Worm (Caenorhabditis elegans) whole organism, L1 larva: ENCODE results near the gene nlp-46.

ENCODE experiments used
- alr-1 ChIP-seq: fragments of 200-800 bp; sonication (Bioruptor generic); optimal IDR thresholded peaks from 2 replicates; lab custom pipeline; 2018; ENCODE audit warnings: borderline replicate concordance, mild to moderate bottlenecking, missing genetic modification characterization, missing compliant biosample characterization
- aly-2 ChIP-seq: fragments of 150-350 bp; optimal IDR thresholded peaks from 2 replicates; lab custom pipeline; 2014; ENCODE audit warnings: missing biosample characterization, missing genetic modification characterization
- blmp-1 ChIP-seq: fragments of 150-350 bp; optimal IDR thresholded peaks from 2 replicates; lab custom pipeline; 2014; ENCODE audit warnings: missing biosample characterization, missing genetic modification characterization
- ceh-82 ChIP-seq, 3 experiments: fragments of 150-350 bp in 1 of 3; sonication (generic microtip) in 2 of 3; optimal IDR thresholded peaks; 2 replicates each; lab custom pipeline; 2014 to 2017; ENCODE audit warnings: missing biosample characterization in 3 of 3, missing genetic modification characterization in 3 of 3
- ceh-88 ChIP-seq: fragments of 200-800 bp; sonication (Bioruptor generic); IDR thresholded peaks from 2 replicates; pipeline ENCODE4 v1.3.6; 2022; ENCODE audit warnings: missing genetic modification characterization, missing compliant biosample characterization
- dsc-1 ChIP-seq: sonication (generic microtip); optimal IDR thresholded peaks from 2 replicates; lab custom pipeline; 2016; ENCODE audit warnings: mild to moderate bottlenecking, missing genetic modification characterization, missing compliant biosample characterization
- efl-1 ChIP-seq, 4 experiments: fragments of 150-350 bp; optimal IDR thresholded peaks in 3 of 4; peaks in 1 of 4; 1 replicate in 1 of 4; 2 replicates in 3 of 4; lab custom pipeline; 2014; ENCODE audit warnings: missing biosample characterization in 2 of 4, missing genetic modification characterization in 2 of 4, missing genetic modification reagents in 2 of 4
- egl-13 ChIP-seq: sonication (generic microtip); optimal IDR thresholded peaks from 2 replicates; lab custom pipeline; 2016; ENCODE audit warnings: missing genotype, missing genetic modification reagents, missing genetic modification characterization, missing compliant biosample characterization
- elt-2 ChIP-seq: sonication (generic microtip); optimal IDR thresholded peaks from 2 replicates; lab custom pipeline; 2016; ENCODE audit warnings: missing genetic modification characterization, mild to moderate bottlenecking, inconsistent platforms, missing compliant biosample characterization, missing genetic modification reagents
- elt-3 ChIP-seq, 6 experiments: fragments of 150-350 bp in 1 of 6; sonication (generic microtip); optimal IDR thresholded peaks; 2 replicates each; lab custom pipeline; 2017 to 2018; ENCODE audit warnings: missing biosample characterization in 6 of 6, missing genetic modification characterization in 6 of 6, inconsistent platforms in 1 of 6
- fkh-10 ChIP-seq: sonication (generic microtip); optimal IDR thresholded peaks from 2 replicates; lab custom pipeline; 2017; ENCODE audit warnings: missing biosample characterization, missing genetic modification reagents, missing genetic modification characterization
- fkh-8 ChIP-seq: sonication (generic microtip); optimal IDR thresholded peaks from 2 replicates; lab custom pipeline; 2016; ENCODE audit warnings: mild to moderate bottlenecking, missing genetic modification characterization, missing compliant biosample characterization
- grh-1 ChIP-seq: fragments of 200-800 bp; sonication (Bioruptor generic); IDR thresholded peaks from 2 replicates; pipeline ENCODE4 v1.3.6; 2022; ENCODE audit warnings: missing genetic modification reagents, missing genetic modification characterization, missing compliant biosample characterization
- lin-14 ChIP-seq: fragments of 200-800 bp; sonication (Bioruptor generic); optimal IDR thresholded peaks from 2 replicates; lab custom pipeline; 2018; ENCODE audit warnings: mild to moderate bottlenecking, missing genetic modification characterization, moderate library complexity, missing compliant biosample characterization
- lin-35 ChIP-seq, 2 experiments: fragments of 150-350 bp; optimal IDR thresholded peaks; 2 replicates each; lab custom pipeline; 2014; ENCODE audit warnings: missing biosample characterization in 2 of 2, missing genetic modification characterization in 2 of 2, missing genetic modification reagents in 2 of 2
- lsy-2 ChIP-seq, 2 experiments: fragments of 150-350 bp; optimal IDR thresholded peaks; 2 replicates each; lab custom pipeline; 2014; ENCODE audit warnings: missing biosample characterization in 2 of 2, missing genetic modification characterization in 2 of 2
- mep-1 ChIP-seq: fragments of 150-350 bp; optimal IDR thresholded peaks from 2 replicates; lab custom pipeline; 2014; ENCODE audit warnings: missing biosample characterization, missing genetic modification characterization
- nhr-11 ChIP-seq: fragments of 150-350 bp; optimal IDR thresholded peaks from 2 replicates; lab custom pipeline; 2014; ENCODE audit warnings: missing biosample characterization, missing genetic modification characterization
- nhr-12 ChIP-seq: sonication (generic microtip); optimal IDR thresholded peaks from 2 replicates; lab custom pipeline; 2017; ENCODE audit warnings: missing biosample characterization, missing genetic modification characterization
- nhr-20 ChIP-seq: sonication (generic microtip); optimal IDR thresholded peaks from 2 replicates; lab custom pipeline; 2016; ENCODE audit warnings: mild to moderate bottlenecking, missing genetic modification characterization, missing compliant biosample characterization
- nhr-47 ChIP-seq: sonication (generic microtip); optimal IDR thresholded peaks from 2 replicates; lab custom pipeline; 2016; ENCODE audit warnings: mild to moderate bottlenecking, missing genetic modification characterization, moderate library complexity, missing compliant biosample characterization
- nhr-71 ChIP-seq: sonication (generic microtip); optimal IDR thresholded peaks from 2 replicates; lab custom pipeline; 2016; ENCODE audit warnings: mild to moderate bottlenecking, missing genetic modification characterization, moderate library complexity, missing compliant biosample characterization
- nhr-85 ChIP-seq: sonication (generic microtip); peaks from one replicate; lab custom pipeline; 2016; ENCODE audit warnings: missing genetic modification characterization, inconsistent platforms, missing compliant biosample characterization
- pag-3 ChIP-seq: sonication (generic microtip); optimal IDR thresholded peaks from 2 replicates; lab custom pipeline; 2017; ENCODE audit warnings: missing genetic modification characterization, mild to moderate bottlenecking, missing compliant biosample characterization, antibody characterized with exemption, borderline replicate concordance; ENCODE audit not compliant: insufficient read depth
- pax-3 ChIP-seq: fragments of 200-800 bp; sonication (Bioruptor generic); optimal IDR thresholded peaks from 2 replicates; lab custom pipeline; 2018; ENCODE audit warnings: mild to moderate bottlenecking, missing genetic modification characterization, moderate library complexity, missing compliant biosample characterization
- pqm-1 ChIP-seq: sonication (generic microtip); optimal IDR thresholded peaks from 3 replicates; lab custom pipeline; 2017; ENCODE audit warnings: missing biosample characterization, missing genetic modification characterization
- rnt-1 ChIP-seq: sonication (generic microtip); optimal IDR thresholded peaks from 2 replicates; lab custom pipeline; 2016; ENCODE audit warnings: mild to moderate bottlenecking, missing genetic modification characterization, moderate library complexity, missing compliant biosample characterization
- skn-1 ChIP-seq: fragments of 150-350 bp; optimal IDR thresholded peaks from 2 replicates; lab custom pipeline; 2014; ENCODE audit warnings: missing biosample characterization, missing genetic modification characterization
- snu-23 ChIP-seq: sonication (generic microtip); optimal IDR thresholded peaks from 2 replicates; lab custom pipeline; 2016; ENCODE audit warnings: missing genetic modification characterization, missing compliant biosample characterization
- sox-4 ChIP-seq: sonication (generic microtip); optimal IDR thresholded peaks from 2 replicates; lab custom pipeline; 2016; ENCODE audit warnings: missing genetic modification characterization, missing compliant biosample characterization
- swsn-7 ChIP-seq: sonication (generic microtip); optimal IDR thresholded peaks from 2 replicates; lab custom pipeline; 2016; ENCODE audit warnings: missing genetic modification characterization, missing compliant biosample characterization
- tbx-2 ChIP-seq: sonication (generic microtip); optimal IDR thresholded peaks from 2 replicates; lab custom pipeline; 2016; ENCODE audit warnings: missing genetic modification characterization, missing compliant biosample characterization
- unc-86 ChIP-seq: sonication (generic microtip); optimal IDR thresholded peaks from 2 replicates; lab custom pipeline; 2016; ENCODE audit warnings: missing genetic modification characterization, missing compliant biosample characterization
- xbp-1 ChIP-seq: sonication (generic microtip); optimal IDR thresholded peaks from 2 replicates; lab custom pipeline; 2016; ENCODE audit warnings: missing genetic modification characterization, missing compliant biosample characterization
- zag-1 ChIP-seq: fragments of 150-350 bp; optimal IDR thresholded peaks from 2 replicates; lab custom pipeline; 2014; ENCODE audit warnings: missing biosample characterization, missing genetic modification characterization
- zip-4 ChIP-seq: fragments of 200-800 bp; sonication (Bioruptor generic); optimal IDR thresholded peaks from 2 replicates; lab custom pipeline; 2018; ENCODE audit warnings: mild to moderate bottlenecking, missing genetic modification characterization, moderate library complexity, missing compliant biosample characterization

nlp-46 gene

ce11 chrV:12536409-12537038 is 30.4 kb upstream of the nlp-46 start:
- TF ChIP-seq blmp-1 (tag; lab: Kevin White, UChicago), result peak; percentile 54
- peak; percentile 27 for TF ChIP-seq mep-1
- peak; percentile 3 for TF ChIP-seq nhr-71 (tag; lab: Kevin White, UChicago)
- peak in 1 of 6 experiments; percentile 26 for TF ChIP-seq elt-3 (tag; optimal IDR thresholded peaks at IDR 0.05; lab: Kevin White, UChicago)
- peak; percentile 78 for TF ChIP-seq nhr-85 (tag; lab: Kevin White, UChicago)
- TF ChIP-seq lin-14, result peak; percentile 59
- no peak for TF ChIP-seq zip-4 (GFP tag; lab: Kevin White, UChicago)
- peak; percentile 21 for TF ChIP-seq snu-23 (GFP tag; lab: Kevin White, UChicago)
- peak; percentile 47 for TF ChIP-seq nhr-20 (tag; lab: Kevin White, UChicago)
- TF ChIP-seq xbp-1 (tag; lab: Kevin White, UChicago), result no peak
- TF ChIP-seq pqm-1 (tag; lab: Kevin White, UChicago), result no peak

ce11 chrV:12534941-12535340 is 28.9 kb upstream of the nlp-46 start:
- TF ChIP-seq alr-1 (tag; lab: Kevin White, UChicago) (no peak), grh-1 (GFP tag; lab: Robert Waterston, UW) (no peak), ceh-88 (GFP tag; lab: Robert Waterston, UW) (no peak)

ce11 chrV:12533635-12534150 is 27.6 kb upstream of the nlp-46 start:
- TF ChIP-seq lin-14, result peak; percentile 49
- TF ChIP-seq xbp-1 (tag; lab: Kevin White, UChicago), result no peak
- TF ChIP-seq rnt-1 (tag; lab: Kevin White, UChicago), result peak; percentile 7
- peak in 5 of 6 experiments; percentile 63 to 86 (median 80) for TF ChIP-seq elt-3 (tag; optimal IDR thresholded peaks at IDR 0.05; lab: Kevin White, UChicago)
- peak; percentile 75 for TF ChIP-seq nhr-85 (tag; lab: Kevin White, UChicago)
- no peak for TF ChIP-seq zag-1 (tag; lab: Kevin White, UChicago)
- TF ChIP-seq efl-1 (optimal IDR thresholded peaks at IDR 0.05; lab: Kevin White, UChicago), result no peak
- TF ChIP-seq efl-1 (GFP tag; optimal IDR thresholded peaks at IDR 0.05 in 1 of 2; lab: Kevin White, UChicago), result peak in 1 of 2 experiments; percentile 22
- peak; percentile 92 for TF ChIP-seq blmp-1 (tag; lab: Kevin White, UChicago)
- no peak for TF ChIP-seq aly-2
- TF ChIP-seq nhr-20 (tag; lab: Kevin White, UChicago), result peak; percentile 23
- TF ChIP-seq lin-35 (GFP tag; optimal IDR thresholded peaks at IDR 0.05; lab: Kevin White, UChicago), result no peak
- TF ChIP-seq nhr-12 (tag; lab: Kevin White, UChicago), result no peak

- no peak for TF ChIP-seq fkh-8 (tag; lab: Kevin White, UChicago)
- no peak for TF ChIP-seq nhr-71 (tag; lab: Kevin White, UChicago)
- peak; percentile 57 for TF ChIP-seq elt-2 (tag; lab: Kevin White, UChicago)
Measured at ce11 chrV:12532369-12532768, 26.3 kb upstream of the nlp-46 start.

ce11 chrV:12531084-12531483 is 25.0 kb upstream of the nlp-46 start:
- peak; percentile 48 for TF ChIP-seq nhr-11 (tag; lab: Kevin White, UChicago)
- TF ChIP-seq lin-14, result peak; percentile 46
- peak; percentile 31 for TF ChIP-seq nhr-20 (tag; lab: Kevin White, UChicago)
- no peak for TF ChIP-seq xbp-1 (tag; lab: Kevin White, UChicago)
- peak; percentile 77 for TF ChIP-seq fkh-8 (tag; lab: Kevin White, UChicago)
- peak; percentile 36 for TF ChIP-seq dsc-1
- no peak for TF ChIP-seq pqm-1 (tag; lab: Kevin White, UChicago)
- TF ChIP-seq pax-3, result peak; percentile 14
- TF ChIP-seq nhr-71 (tag; lab: Kevin White, UChicago), result peak; percentile 69
- peak; percentile 65 for TF ChIP-seq nhr-47
- TF ChIP-seq, all 84 proteins: peak for 8

ce11 chrV:12530129-12530528 is 24.0 kb upstream of the nlp-46 start:
- TF ChIP-seq nhr-71 (tag; lab: Kevin White, UChicago) (peak; percentile 40), tbx-2 (tag; lab: Kevin White, UChicago) (peak; percentile 20), swsn-7 (tag; lab: Kevin White, UChicago) (peak; percentile 18), unc-86 (peak; percentile 70), fkh-10 (GFP tag; lab: Kevin White, UChicago) (peak; percentile 94), ceh-82 (tag; optimal IDR thresholded peaks at IDR 0.05; lab: Kevin White, UChicago) (peak in 1 of 3 experiments; percentile 25), nhr-47 (peak; percentile 44), sox-4 (tag; lab: Kevin White, UChicago) (no peak), lsy-2 (tag; optimal IDR thresholded peaks at IDR 0.05; lab: Kevin White, UChicago) (peak in 1 of 2 experiments; percentile 33), pqm-1 (tag; lab: Kevin White, UChicago) (no peak), mep-1 (peak; percentile 45), skn-1 (tag; lab: Kevin White, UChicago) (no peak), egl-13 (tag; lab: Kevin White, UChicago) (peak; percentile 62), efl-1 (optimal IDR thresholded peaks at IDR 0.05; lab: Kevin White, UChicago) (no peak), efl-1 (GFP tag; optimal IDR thresholded peaks at IDR 0.05 in 1 of 2; lab: Kevin White, UChicago) (peak in 1 of 2 experiments; percentile 87), lin-14 (peak; percentile 88), fkh-8 (tag; lab: Kevin White, UChicago) (peak; percentile 16), pag-3 (tag; lab: Kevin White, UChicago) (no peak), blmp-1 (tag; lab: Kevin White, UChicago) (peak; percentile 6)
